Fruit fly (Drosophila melanogaster): ENCODE results near the gene Usp39.

The Usp39 gene

DNA sequence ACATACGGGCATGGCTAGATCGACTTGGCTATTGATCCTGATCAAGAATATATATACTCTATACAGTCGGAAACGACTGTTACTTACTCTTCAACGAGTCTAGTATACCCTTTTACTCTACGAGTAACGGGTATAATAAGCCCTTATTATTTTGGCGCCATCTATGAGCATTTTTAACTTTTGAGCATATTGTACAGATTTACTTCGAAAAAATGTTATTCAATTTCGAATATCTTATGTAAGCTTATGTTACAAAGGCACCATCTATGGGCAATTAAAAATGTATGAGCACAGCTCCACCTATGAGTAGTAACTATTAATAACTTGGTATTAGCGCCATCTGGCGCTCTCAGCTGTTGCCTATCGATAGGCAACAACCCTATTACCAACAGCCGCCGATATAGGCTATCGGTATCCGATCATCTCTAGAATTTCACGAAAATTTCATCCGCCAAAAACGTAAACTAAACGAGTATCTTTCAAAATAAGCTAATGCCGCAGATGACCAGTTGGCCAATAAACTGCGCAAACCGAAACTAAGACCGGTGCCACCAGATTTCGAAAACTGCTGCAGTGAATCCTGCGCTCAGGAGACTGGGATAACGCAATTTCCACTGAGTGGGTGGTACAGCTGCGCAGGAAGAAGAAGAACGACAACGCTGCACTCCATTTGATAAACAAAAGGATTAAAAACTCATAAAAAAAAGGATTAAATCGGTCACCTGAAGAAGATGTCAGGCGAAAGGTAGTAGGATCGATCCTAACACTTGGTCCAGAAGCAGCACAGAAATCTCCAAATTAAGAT, 14.6 kb upstream of the Usp39 start, which contains the start of gene htk (continued):
- TF ChIP-seq HHEX (GFP tag; optimal IDR thresholded peaks at IDR 0.05), result peak; percentile 53
- TF ChIP-seq chif (GFP tag; optimal IDR thresholded peaks at IDR 0.05), result peak; percentile 57 to 79
- TF ChIP-seq CG5953 (GFP tag; IDR thresholded peaks at IDR 0.05), result peak; percentile 43; the same call in 1 of the 2 replicates
- TF ChIP-seq p53 (GFP tag; optimal IDR thresholded peaks at IDR 0.05), result peak; percentile 83
- TF ChIP-seq gcm (GFP tag; optimal IDR thresholded peaks at IDR 0.05), result no peak
- no peak for TF ChIP-seq Dfd (GFP tag; optimal IDR thresholded peaks at IDR 0.05)
- TF ChIP-seq lilli (GFP tag; optimal IDR thresholded peaks at IDR 0.05), result peak; percentile 80
- TF ChIP-seq sug (tag; optimal IDR thresholded peaks at IDR 0.05), result peak; percentile 71
- peak; percentile 43 for TF ChIP-seq CG12236 (GFP tag; optimal IDR thresholded peaks at IDR 0.05)
- peak; percentile 57 for TF ChIP-seq Kr (GFP tag; optimal IDR thresholded peaks at IDR 0.05)
- no peak; the same call in 2 of the 3 replicates for TF ChIP-seq B-H1 (GFP tag; IDR thresholded peaks at IDR 0.05)
- peak; percentile 70 for TF ChIP-seq CG7839 (tag; optimal IDR thresholded peaks at IDR 0.05)
- peak; percentile 21 for TF ChIP-seq CG7556 (GFP tag; optimal IDR thresholded peaks at IDR 0.05)
- no peak for TF ChIP-seq sima (GFP tag; optimal IDR thresholded peaks at IDR 0.05)
- peak; percentile 44 for TF ChIP-seq dmrt11E (tag; optimal IDR thresholded peaks at IDR 0.05)
- TF ChIP-seq Rfx (GFP tag; IDR thresholded peaks at IDR 0.05), result peak; percentile 89
- TF ChIP-seq CG10565 (GFP tag; optimal IDR thresholded peaks at IDR 0.05), result no peak
- peak; percentile 79 for TF ChIP-seq E2f1 (GFP tag; IDR thresholded peaks at IDR 0.05)
- TF ChIP-seq HLHmδ (GFP tag; optimal IDR thresholded peaks at IDR 0.05), result no peak
- peak; percentile 94 for TF ChIP-seq CG6791 (GFP tag; IDR thresholded peaks at IDR 0.05; ENCODE audit: partially characterized antibody)
- peak; percentile 65; the same call in 1 of the 3 replicates for TF ChIP-seq CG2199 (GFP tag; IDR thresholded peaks at IDR 0.05)
- TF ChIP-seq gfzf (GFP tag; optimal IDR thresholded peaks at IDR 0.05), result peak; percentile 44
- peak; percentile 54 for TF ChIP-seq stwl (tag; optimal IDR thresholded peaks at IDR 0.05)
- TF ChIP-seq Aef1 (GFP tag; IDR thresholded peaks at IDR 0.05), result peak; percentile 72
- peak; percentile 78 for TF ChIP-seq CG4617 (GFP tag; optimal IDR thresholded peaks at IDR 0.05; ENCODE audit: borderline replicate concordance)
- peak; percentile 51 for TF ChIP-seq Neu2 (GFP tag; optimal IDR thresholded peaks at IDR 0.05; ENCODE audit: borderline replicate concordance)
- TF ChIP-seq caup (GFP tag; optimal IDR thresholded peaks at IDR 0.05; ENCODE audit: severe bottlenecking), result peak; percentile 58
- TF ChIP-seq CG8924 (tag; optimal IDR thresholded peaks at IDR 0.05), result peak; percentile 11
- TF ChIP-seq CG8944 (GFP tag; optimal IDR thresholded peaks at IDR 0.05), result peak; percentile 75
- TF ChIP-seq Hey (tag; optimal IDR thresholded peaks at IDR 0.05), result no peak
- peak; percentile 78 for TF ChIP-seq pnt (GFP tag; optimal IDR thresholded peaks at IDR 0.05)
- peak; percentile 75 for TF ChIP-seq sna (GFP tag; IDR thresholded peaks at IDR 0.05; ENCODE audit: partially characterized antibody)
- peak; percentile 10 for TF ChIP-seq CG31365 (tag; optimal IDR thresholded peaks at IDR 0.05)
- TF ChIP-seq CG9876 (GFP tag; optimal IDR thresholded peaks at IDR 0.05), result peak; percentile 78
- peak; percentile 67; the same call in 2 of the 3 replicates for TF ChIP-seq gce (GFP tag; IDR thresholded peaks at IDR 0.05)
- peak; percentile 68; the same call in 2 of the 3 replicates for TF ChIP-seq otp (GFP tag; IDR thresholded peaks at IDR 0.05)
- no peak for TF ChIP-seq CG18476 (GFP tag; optimal IDR thresholded peaks at IDR 0.05)
- peak; percentile 64 for TF ChIP-seq CG17186 (GFP tag; optimal IDR thresholded peaks at IDR 0.05)
- TF ChIP-seq CG5180 (GFP tag; optimal IDR thresholded peaks at IDR 0.05), result no peak
- no peak for TF ChIP-seq yki (optimal IDR thresholded peaks at IDR 0.05)
- TF ChIP-seq Awh (GFP tag; IDR thresholded peaks at IDR 0.05), result peak; percentile 51; the same call in 1 of the 2 replicates
- TF ChIP-seq CG11398 (GFP tag; optimal IDR thresholded peaks at IDR 0.05), result peak; percentile 31
- peak; percentile 96 for TF ChIP-seq BEAF-32 (GFP tag; optimal IDR thresholded peaks at IDR 0.05)
- TF ChIP-seq wdn (GFP tag; IDR thresholded peaks at IDR 0.05), result no peak
- TF ChIP-seq CG4424 (GFP tag; optimal IDR thresholded peaks at IDR 0.05), result peak; percentile 53
- peak; percentile 90 for TF ChIP-seq ci (GFP tag; IDR thresholded peaks at IDR 0.05)
- TF ChIP-seq Drgx (GFP tag; IDR thresholded peaks at IDR 0.05), result 0 out of 2 replicates have a peak, but pooled peaks have one; percentile 29
- TF ChIP-seq tll (GFP tag; optimal IDR thresholded peaks at IDR 0.05), result no peak
